Worm (Caenorhabditis elegans) whole organism, L3 larva: ENCODE results near the gene Y53C12A.11.

ENCODE experiments used
- pha-4 ChIP-seq: fragments of 150-350 bp; optimal IDR thresholded peaks from 2 replicates; lab custom pipeline; 2014; ENCODE audit warnings: missing biosample characterization, missing genetic modification reagents, missing genetic modification characterization
- unc-62 ChIP-seq: fragments of 150-350 bp; sonication (generic microtip); optimal IDR thresholded peaks from 4 replicates; lab custom pipeline; 2014; ENCODE audit warnings: missing biosample characterization, missing genetic modification reagents, missing genetic modification characterization

DNA sequence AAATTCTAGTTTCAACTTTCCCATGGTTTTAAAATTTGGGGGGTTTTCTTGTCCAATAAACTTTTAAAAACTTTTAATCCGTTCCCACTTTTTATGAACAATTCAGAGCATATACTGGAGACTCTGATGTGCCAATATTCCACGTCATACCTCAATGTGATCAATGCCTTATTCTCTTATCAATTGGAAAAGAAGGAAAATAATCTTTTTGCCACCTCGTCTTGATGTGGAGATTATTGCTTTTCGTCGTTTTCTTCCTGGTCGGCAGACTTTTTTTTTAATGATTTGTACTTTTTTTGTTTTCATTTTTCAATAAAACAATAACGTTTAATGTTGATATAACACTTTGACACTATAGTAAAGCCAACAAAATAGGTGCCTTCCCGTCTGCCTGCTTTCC is 41.0 kb downstream of the Y53C12A.11 start:
- TF ChIP-seq pha-4 (no peak), unc-62 (GFP tag; lab: Kevin White, UChicago) (no peak)
